Fruit fly (Drosophila melanogaster) whole organism, embryonic: ENCODE results near the gene IscU.
A peak's percentile ranks its signal among the peaks of the same experiment; 100 is the strongest.

Experiments used
- CG10462 ChIP-seq: fragments of 200-800 bp; sonication (Bioruptor generic); optimal IDR thresholded peaks from 2 replicates; lab custom pipeline; 2016; ENCODE audit warnings: missing biosample characterization, missing genetic modification characterization
- CG12219 ChIP-seq: fragments of 200-800 bp; sonication (Bioruptor generic); optimal IDR thresholded peaks from 3 replicates; lab custom pipeline; 2018; ENCODE audit warnings: missing biosample characterization, mild to moderate bottlenecking, missing genetic modification characterization
- CG13894 ChIP-seq: fragments of 200-800 bp; sonication (Bioruptor generic); optimal IDR thresholded peaks from 3 replicates; lab custom pipeline; 2018; ENCODE audit warnings: missing biosample characterization, mild to moderate bottlenecking, missing genetic modification characterization, moderate library complexity
- CG15479 ChIP-seq: fragments of 200-800 bp; sonication (Bioruptor generic); optimal IDR thresholded peaks from 3 replicates; lab custom pipeline; 2019; ENCODE audit warnings: missing biosample characterization, mild to moderate bottlenecking, missing genetic modification characterization, moderate library complexity
- CG17829 ChIP-seq: fragments of 200-800 bp; optimal IDR thresholded peaks from 2 replicates; lab custom pipeline; 2019; ENCODE audit warnings: missing biosample characterization, mild to moderate bottlenecking, missing genetic modification characterization, moderate library complexity
- CG17912 ChIP-seq: fragments of 200-800 bp; sonication (Bioruptor generic); optimal IDR thresholded peaks from 2 replicates; lab custom pipeline; 2018; ENCODE audit warnings: missing biosample characterization, mild to moderate bottlenecking, missing genetic modification characterization
- CG18262 ChIP-seq: fragments of 200-800 bp; optimal IDR thresholded peaks from 3 replicates; lab custom pipeline; 2019; ENCODE audit warnings: missing biosample characterization, mild to moderate bottlenecking, missing genetic modification characterization, moderate library complexity
- CG2120 ChIP-seq: fragments of 200-800 bp; sonication (Bioruptor generic); optimal IDR thresholded peaks from 3 replicates; lab custom pipeline; 2016; ENCODE audit warnings: missing biosample characterization, missing genetic modification characterization
- CG2678 ChIP-seq: fragments of 200-800 bp; sonication (Bioruptor generic); optimal IDR thresholded peaks from 3 replicates; lab custom pipeline; 2019; ENCODE audit warnings: missing biosample characterization, mild to moderate bottlenecking, missing genetic modification characterization, moderate library complexity
- CG2712 ChIP-seq: fragments of 200-800 bp; optimal IDR thresholded peaks from 3 replicates; lab custom pipeline; 2019; ENCODE audit warnings: missing biosample characterization, mild to moderate bottlenecking, missing genetic modification characterization, moderate library complexity
- CG32767 ChIP-seq: fragments of 200-800 bp; sonication (Bioruptor generic); IDR thresholded peaks from 2 replicates; pipeline ENCODE4 v1.3.6; 2022; ENCODE audit warnings: missing biosample characterization, missing genetic modification characterization
- CG3281 ChIP-seq: fragments of 200-800 bp; sonication (Bioruptor generic); optimal IDR thresholded peaks from 3 replicates; lab custom pipeline; 2017; ENCODE audit warnings: missing biosample characterization, mild to moderate bottlenecking, missing genetic modification characterization
- CG4282 ChIP-seq: fragments of 200-800 bp; sonication (Bioruptor generic); optimal IDR thresholded peaks from 2 replicates; lab custom pipeline; 2016; ENCODE audit warnings: missing biosample characterization, missing genetic modification characterization
- CG4854 ChIP-seq: fragments of 200-800 bp; sonication (Bioruptor generic); optimal IDR thresholded peaks from 2 replicates; lab custom pipeline; 2016; ENCODE audit warnings: missing biosample characterization, missing genetic modification characterization, inconsistent platforms
- CG5953 ChIP-seq: fragments of 200-800 bp; sonication (Bioruptor generic); IDR thresholded peaks from 2 replicates; pipeline ENCODE4 v1.3.6; 2022; ENCODE audit warnings: missing biosample characterization, missing genetic modification characterization
- CG7987 ChIP-seq: fragments of 200-800 bp; sonication (Bioruptor generic); optimal IDR thresholded peaks from 2 replicates; lab custom pipeline; 2018; ENCODE audit warnings: missing biosample characterization, mild to moderate bottlenecking, missing genetic modification characterization, moderate library complexity
- CG8089 ChIP-seq: fragments of 200-800 bp; sonication (Bioruptor generic); optimal IDR thresholded peaks from 3 replicates; lab custom pipeline; 2016; ENCODE audit warnings: missing biosample characterization, missing genetic modification characterization
- CG9932 ChIP-seq: fragments of 200-800 bp; sonication (Bioruptor generic); IDR thresholded peaks from 2 replicates; pipeline ENCODE4 v1.3.6; 2022; ENCODE audit warnings: missing biosample characterization, missing genetic modification characterization
- Camta ChIP-seq: fragments of 200-800 bp; sonication (Bioruptor generic); optimal IDR thresholded peaks from 2 replicates; lab custom pipeline; 2016; ENCODE audit warnings: missing biosample characterization, missing genetic modification characterization
- Dp ChIP-seq: fragments of 200-800 bp; sonication (Bioruptor generic); optimal IDR thresholded peaks from 2 replicates; lab custom pipeline; 2018; ENCODE audit warnings: missing biosample characterization, mild to moderate bottlenecking, missing genetic modification characterization, moderate library complexity
- Gsc ChIP-seq: fragments of 200-800 bp; sonication (Bioruptor generic); IDR thresholded peaks from 2 replicates; pipeline ENCODE4 v1.3.6; 2022; ENCODE audit warnings: missing biosample characterization, missing genetic modification characterization
- HLHmδ ChIP-seq: fragments of 200-800 bp; sonication (Bioruptor generic); optimal IDR thresholded peaks from 2 replicates; lab custom pipeline; 2018; ENCODE audit warnings: missing biosample characterization, mild to moderate bottlenecking, missing genetic modification characterization, moderate library complexity
- HmgD ChIP-seq: fragments of 200-800 bp; sonication (Bioruptor generic); optimal IDR thresholded peaks from 3 replicates; lab custom pipeline; 2016; ENCODE audit warnings: missing biosample characterization, missing genetic modification characterization
- Hr3 ChIP-seq: fragments of 200-800 bp; sonication (Bioruptor generic); optimal IDR thresholded peaks from 3 replicates; lab custom pipeline; 2016; ENCODE audit warnings: missing biosample characterization, missing genetic modification characterization
- Mad ChIP-seq: fragments of 200-800 bp; sonication (Bioruptor generic); optimal IDR thresholded peaks from 2 replicates; lab custom pipeline; 2016; ENCODE audit warnings: missing biosample characterization, missing genetic modification characterization
- Nf-YB ChIP-seq: fragments of 200-800 bp; sonication (Bioruptor generic); optimal IDR thresholded peaks from 3 replicates; lab custom pipeline; 2019; ENCODE audit warnings: missing biosample characterization, mild to moderate bottlenecking, missing genetic modification characterization, moderate library complexity
- Ptx1 ChIP-seq: fragments of 200-800 bp; sonication (Bioruptor generic); IDR thresholded peaks from 2 replicates; pipeline ENCODE4 v1.3.6; 2022; ENCODE audit warnings: missing biosample characterization, missing genetic modification characterization
- Trl ChIP-seq, 3 experiments: fragments of >200 bp in 2 of 3; fragments of 200-800 bp in 1 of 3; sonication (Bioruptor generic) in 1 of 3; optimal IDR thresholded peaks; 2 replicates in 1 of 3; 3 replicates in 2 of 3; lab custom pipeline; 2016 to 2017; ENCODE audit warnings: missing biosample characterization in 1 of 3, missing genetic modification characterization in 1 of 3
- ara ChIP-seq: fragments of 200-800 bp; sonication (Bioruptor generic); IDR thresholded peaks from 2 replicates; pipeline ENCODE4 v1.3.6; 2022; ENCODE audit warnings: missing biosample characterization, missing genetic modification characterization
- ase ChIP-seq: fragments of 200-800 bp; sonication (Bioruptor generic); IDR thresholded peaks from 3 replicates; pipeline ENCODE4 v1.3.6; 2022; ENCODE audit warnings: missing biosample characterization, missing genetic modification characterization
- ash1 ChIP-seq: fragments of 200-800 bp; sonication (Bioruptor generic); optimal IDR thresholded peaks from 2 replicates; lab custom pipeline; 2018; ENCODE audit warnings: missing biosample characterization, mild to moderate bottlenecking, missing genetic modification characterization
- dimm ChIP-seq: fragments of 200-800 bp; sonication (Bioruptor generic); IDR thresholded peaks from 2 replicates; pipeline ENCODE4 v1.3.6; 2022; ENCODE audit warnings: missing biosample characterization, missing genetic modification characterization
- en ChIP-seq: fragments of 200-800 bp; sonication (Bioruptor generic); optimal IDR thresholded peaks from 2 replicates; lab custom pipeline; 2016; ENCODE audit warnings: missing biosample characterization, missing genetic modification characterization
- eve ChIP-seq, 2 experiments: fragments of >200 bp; optimal IDR thresholded peaks; 2 replicates each; lab custom pipeline; 2017; ENCODE audit warnings: missing biosample characterization in 2 of 2, missing genetic modification characterization in 2 of 2
- hkb ChIP-seq, 2 experiments: fragments of 200-800 bp in 1 of 2; fragments of >200 bp in 1 of 2; sonication (Bioruptor generic) in 1 of 2; IDR thresholded peaks in 1 of 2; optimal IDR thresholded peaks in 1 of 2; 2 replicates each; pipeline versions ENCODE4 v1.3.6 to Lab custom; 2017 to 2022; ENCODE audit warnings: missing biosample characterization in 1 of 2, missing genetic modification characterization in 1 of 2
- maf-S ChIP-seq: fragments of 200-800 bp; sonication (Bioruptor generic); optimal IDR thresholded peaks from 2 replicates; lab custom pipeline; 2016; ENCODE audit warnings: missing biosample characterization, missing genetic modification characterization
- mld ChIP-seq: fragments of 200-800 bp; sonication (Bioruptor generic); IDR thresholded peaks from 3 replicates; pipeline ENCODE4 v1.3.6; 2022; ENCODE audit warnings: missing biosample characterization, missing genetic modification characterization; ENCODE audit not compliant: partially characterized antibody
- nau ChIP-seq: fragments of 200-800 bp; sonication (Bioruptor generic); optimal IDR thresholded peaks from 3 replicates; lab custom pipeline; 2017; ENCODE audit warnings: missing biosample characterization, mild to moderate bottlenecking, missing genetic modification characterization, missing genetic modification reagents
- p53 ChIP-seq: fragments of 200-800 bp; sonication (Bioruptor generic); optimal IDR thresholded peaks from 2 replicates; lab custom pipeline; 2016; ENCODE audit warnings: missing biosample characterization, missing genetic modification characterization
- pan ChIP-seq, 4 experiments: fragments of >200 bp in 3 of 4; fragments of 200-800 bp in 1 of 4; sonication (Bioruptor generic) in 1 of 4; optimal IDR thresholded peaks in 3 of 4; IDR thresholded peaks in 1 of 4; 2 replicates each; pipeline versions ENCODE4 v1.3.6 to Lab custom; 2017 to 2022; ENCODE audit warnings: missing biosample characterization in 2 of 4, missing genetic modification characterization in 2 of 4, mixed read lengths in 1 of 4
- ranshi ChIP-seq: fragments of 200-800 bp; sonication (Bioruptor generic); IDR thresholded peaks from 2 replicates; pipeline ENCODE4 v1.3.6; 2022; ENCODE audit warnings: missing biosample characterization, missing genetic modification characterization
- rib ChIP-seq: fragments of 200-800 bp; sonication (Bioruptor generic); IDR thresholded peaks from 2 replicates; pipeline ENCODE4 v1.3.6; 2022; ENCODE audit warnings: missing biosample characterization, missing genetic modification characterization
- slp2 ChIP-seq: fragments of 200-800 bp; sonication (Bioruptor generic); optimal IDR thresholded peaks from 2 replicates; lab custom pipeline; 2016; ENCODE audit warnings: missing biosample characterization, missing genetic modification characterization
- sqz ChIP-seq: fragments of 200-800 bp; sonication (Bioruptor generic); optimal IDR thresholded peaks from 3 replicates; lab custom pipeline; 2018; ENCODE audit warnings: missing biosample characterization, mild to moderate bottlenecking, missing genetic modification characterization
- ssp ChIP-seq: fragments of 200-800 bp; sonication (Bioruptor generic); IDR thresholded peaks from 2 replicates; pipeline ENCODE4 v1.3.6; 2022; ENCODE audit warnings: missing biosample characterization, missing genetic modification characterization
- tio ChIP-seq: fragments of 200-800 bp; sonication (Bioruptor generic); optimal IDR thresholded peaks from 2 replicates; lab custom pipeline; 2017; ENCODE audit warnings: missing biosample characterization, missing genetic modification characterization, inconsistent platforms
- trh ChIP-seq: fragments of 200-800 bp; sonication (Bioruptor generic); optimal IDR thresholded peaks from 2 replicates; lab custom pipeline; 2016; ENCODE audit warnings: missing biosample characterization, missing genetic modification characterization
- zen ChIP-seq: fragments of 200-800 bp; sonication (Bioruptor generic); optimal IDR thresholded peaks from 3 replicates; lab custom pipeline; 2018; ENCODE audit warnings: missing biosample characterization, mild to moderate bottlenecking, missing genetic modification characterization, moderate library complexity
- zen2 ChIP-seq: fragments of 200-800 bp; sonication (Bioruptor generic); IDR thresholded peaks from 3 replicates; pipeline ENCODE4 v1.3.6; 2022; ENCODE audit warnings: missing biosample characterization, missing genetic modification characterization; ENCODE audit not compliant: partially characterized antibody

Gene IscU

DNA sequence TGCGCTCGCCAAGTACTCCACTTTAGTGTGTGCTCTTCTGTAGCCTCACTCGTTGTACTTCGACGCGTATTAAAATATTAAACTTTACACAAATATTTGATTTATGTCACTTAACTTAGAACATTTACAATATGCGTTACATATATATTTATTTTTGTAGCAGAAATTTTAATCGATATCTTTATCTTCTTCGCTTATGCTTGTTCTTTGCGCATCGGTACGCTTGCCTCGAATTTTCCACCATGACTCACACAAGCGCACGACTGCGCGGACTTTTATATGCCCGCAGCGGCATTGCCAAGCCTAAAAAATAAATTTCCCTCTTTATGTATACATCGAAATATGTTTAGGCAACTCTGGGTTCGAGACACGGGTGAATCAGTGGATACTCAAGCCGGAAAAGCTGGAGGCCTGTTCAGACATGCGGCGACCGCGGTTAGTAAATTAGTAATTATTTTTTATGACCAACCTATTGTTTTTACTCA lies 3.5 kb downstream of the IscU start, which contains the start of gene aqz (continued):
- peak; percentile 81 for TF ChIP-seq HmgD (GFP tag; lab: Kevin White, UChicago)
- TF ChIP-seq CG4282 (GFP tag; lab: Kevin White, UChicago): no peak
- TF ChIP-seq Ptx1 (GFP tag; lab: Robert Waterston, UW): peak; percentile 51
- TF ChIP-seq CG2712: peak; percentile 67
- TF ChIP-seq CG2120: peak; percentile 77
- peak; percentile 98 for TF ChIP-seq CG32767 (GFP tag; lab: Robert Waterston, UW)
- peak; percentile 56 for TF ChIP-seq Camta
- TF ChIP-seq CG15479 (GFP tag; lab: Kevin White, UChicago): peak; percentile 78
- no peak for TF ChIP-seq CG10462 (GFP tag; lab: Kevin White, UChicago)
- TF ChIP-seq CG9932 (GFP tag; lab: Robert Waterston, UW): peak; percentile 67
- TF ChIP-seq Mad (GFP tag; lab: Kevin White, UChicago): peak; percentile 68
- peak; percentile 74 for TF ChIP-seq maf-S (GFP tag; lab: Kevin White, UChicago)
- peak; percentile 22 for TF ChIP-seq CG8089 (GFP tag; lab: Kevin White, UChicago)
- peak; percentile 69; the same call in 1 of the 3 replicates for TF ChIP-seq mld (GFP tag; lab: Robert Waterston, UW)
- TF ChIP-seq CG3281: peak; percentile 40
- TF ChIP-seq pan (optimal IDR thresholded peaks at IDR 0.05; lab: Kevin White, UChicago): no peak
- TF ChIP-seq pan (GFP tag; optimal IDR thresholded peaks at IDR 0.05 in 1 of 2, IDR thresholded peaks at IDR 0.05 in 1 of 2): peak in 1 of 2 experiments; percentile 65
- peak; percentile 70 for TF ChIP-seq ara
- peak; percentile 77 for TF ChIP-seq Dp (GFP tag; lab: Kevin White, UChicago)
- TF ChIP-seq CG7987 (GFP tag; lab: Kevin White, UChicago): peak; percentile 70
- TF ChIP-seq Trl (optimal IDR thresholded peaks at IDR 0.05; lab: Kevin White, UChicago): no peak
- TF ChIP-seq Trl (GFP tag; optimal IDR thresholded peaks at IDR 0.05; lab: Kevin White, UChicago): peak; percentile 73
- TF ChIP-seq tio (GFP tag; lab: Kevin White, UChicago): peak; percentile 7
- TF ChIP-seq en (GFP tag; lab: Kevin White, UChicago): no peak
- TF ChIP-seq CG17912 (GFP tag; lab: Kevin White, UChicago): peak; percentile 51
- TF ChIP-seq zen2 (GFP tag; lab: Robert Waterston, UW): no peak
- TF ChIP-seq ssp (GFP tag; lab: Robert Waterston, UW): peak; percentile 92
- TF ChIP-seq CG12219: peak; percentile 14
- TF ChIP-seq CG2678 (tag; lab: Kevin White, UChicago): peak; percentile 56
- peak; percentile 31 for TF ChIP-seq Nf-YB (GFP tag; lab: Kevin White, UChicago)
- TF ChIP-seq p53: peak; percentile 41
- peak; percentile 85 for TF ChIP-seq CG13894 (tag; lab: Kevin White, UChicago)
- TF ChIP-seq CG17829 (tag; lab: Kevin White, UChicago): peak; percentile 77
- peak; percentile 83 for TF ChIP-seq rib
- peak; percentile 46 for TF ChIP-seq slp2
- TF ChIP-seq hkb (optimal IDR thresholded peaks at IDR 0.05; lab: Kevin White, UChicago): peak; percentile 27
- peak; percentile 63 for TF ChIP-seq hkb (GFP tag; IDR thresholded peaks at IDR 0.05; lab: Robert Waterston, UW)
- TF ChIP-seq HLHmδ: peak; percentile 81
- no peak for TF ChIP-seq nau (GFP tag; lab: Kevin White, UChicago)
- no peak for TF ChIP-seq CG5953 (GFP tag; lab: Robert Waterston, UW)
- TF ChIP-seq eve (GFP tag; optimal IDR thresholded peaks at IDR 0.05; lab: Kevin White, UChicago): no peak
- peak; percentile 80 for TF ChIP-seq zen (tag; lab: Kevin White, UChicago)
- peak; percentile 54 for TF ChIP-seq CG4854
- TF ChIP-seq trh (GFP tag; lab: Kevin White, UChicago): peak; percentile 25
- no peak for TF ChIP-seq dimm (GFP tag; lab: Robert Waterston, UW)
- TF ChIP-seq Gsc: no peak
- TF ChIP-seq Hr3: no peak
- no peak for TF ChIP-seq ase (GFP tag; lab: Robert Waterston, UW)
- TF ChIP-seq ash1 (GFP tag; lab: Kevin White, UChicago): peak; percentile 78
- TF ChIP-seq sqz: peak; percentile 48
- peak; percentile 36; the same call in 1 of the 2 replicates for TF ChIP-seq ranshi (GFP tag; lab: Robert Waterston, UW)
- TF ChIP-seq CG18262 (tag; lab: Kevin White, UChicago): peak; percentile 52
